Worm (Caenorhabditis elegans): ENCODE measurements around the gene txdc-12.2.

The txdc-12.2 gene

ce11 chrX:2045603-2046002 is 28.6 kb upstream of the txdc-12.2 start:
- TF ChIP-seq ces-1 (GFP tag; optimal IDR thresholded peaks at IDR 0.05) (peak; percentile 84), elt-3 (tag; optimal IDR thresholded peaks at IDR 0.05) (no peak)

DNA sequence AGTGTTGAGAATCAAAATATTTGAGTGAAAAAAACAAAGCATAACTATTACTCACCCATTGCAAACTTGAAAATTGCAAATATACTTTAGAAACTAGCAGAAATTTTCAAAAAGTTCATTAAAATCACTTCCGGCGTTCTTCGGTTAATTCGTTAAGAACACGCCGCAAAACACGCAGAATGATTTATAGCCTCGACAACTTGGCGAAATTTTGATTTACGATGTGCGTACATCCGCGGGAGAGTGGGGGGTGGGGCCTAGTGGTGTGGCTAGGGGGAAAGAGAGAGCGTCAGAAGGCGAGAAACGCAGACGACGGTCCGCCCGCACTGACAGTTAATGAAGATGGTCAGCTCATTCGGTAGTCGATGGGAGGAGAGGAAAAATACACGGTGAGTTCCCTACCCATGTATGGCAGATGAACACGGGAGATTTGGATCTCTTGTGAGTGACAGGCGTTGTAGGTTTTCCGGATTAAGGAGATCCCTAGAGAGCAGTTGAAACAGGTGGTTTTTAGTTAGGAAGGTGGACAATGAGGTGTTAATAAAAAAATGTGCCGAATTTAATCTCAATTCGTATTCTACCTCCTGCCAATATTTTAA is 28.0 kb upstream of the txdc-12.2 start, which contains the start of gene igcm-4:
Gene igcm-4, minus strand, starts transcription at position 237 of the 599 bp plus-strand sequence.
- TF ChIP-seq lin-32 (GFP tag; optimal IDR thresholded peaks at IDR 0.05) = peak; percentile 20
- TF ChIP-seq nhr-76 (tag; optimal IDR thresholded peaks at IDR 0.05) = no peak
- TF ChIP-seq mab-5 (tag; optimal IDR thresholded peaks at IDR 0.05) = peak; percentile 82
- no peak for TF ChIP-seq drap-1 (GFP tag; optimal IDR thresholded peaks at IDR 0.05)
- peak; percentile 54 for TF ChIP-seq cnd-1 (tag; optimal IDR thresholded peaks at IDR 0.05)
- peak; percentile 99 for TF ChIP-seq unc-62 (GFP tag; optimal IDR thresholded peaks at IDR 0.05)
- TF ChIP-seq hlh-1 (tag; optimal IDR thresholded peaks at IDR 0.05) = peak; percentile 1
- TF ChIP-seq ces-1 (GFP tag; optimal IDR thresholded peaks at IDR 0.05) = peak; percentile 12
- TF ChIP-seq sptf-1 (tag; optimal IDR thresholded peaks at IDR 0.05) = peak; percentile 39
- no peak for TF ChIP-seq flh-1 (GFP tag; optimal IDR thresholded peaks at IDR 0.05)
- TF ChIP-seq mls-2 (tag; optimal IDR thresholded peaks at IDR 0.05) = peak; percentile 37
- peak; percentile 81 for TF ChIP-seq nhr-2 (tag; optimal IDR thresholded peaks at IDR 0.05)
- peak; percentile 11 for TF ChIP-seq lin-13 (tag; optimal IDR thresholded peaks at IDR 0.05)
- peak; percentile 37 for TF ChIP-seq ham-2 (GFP tag; optimal IDR thresholded peaks at IDR 0.05)

DNA sequence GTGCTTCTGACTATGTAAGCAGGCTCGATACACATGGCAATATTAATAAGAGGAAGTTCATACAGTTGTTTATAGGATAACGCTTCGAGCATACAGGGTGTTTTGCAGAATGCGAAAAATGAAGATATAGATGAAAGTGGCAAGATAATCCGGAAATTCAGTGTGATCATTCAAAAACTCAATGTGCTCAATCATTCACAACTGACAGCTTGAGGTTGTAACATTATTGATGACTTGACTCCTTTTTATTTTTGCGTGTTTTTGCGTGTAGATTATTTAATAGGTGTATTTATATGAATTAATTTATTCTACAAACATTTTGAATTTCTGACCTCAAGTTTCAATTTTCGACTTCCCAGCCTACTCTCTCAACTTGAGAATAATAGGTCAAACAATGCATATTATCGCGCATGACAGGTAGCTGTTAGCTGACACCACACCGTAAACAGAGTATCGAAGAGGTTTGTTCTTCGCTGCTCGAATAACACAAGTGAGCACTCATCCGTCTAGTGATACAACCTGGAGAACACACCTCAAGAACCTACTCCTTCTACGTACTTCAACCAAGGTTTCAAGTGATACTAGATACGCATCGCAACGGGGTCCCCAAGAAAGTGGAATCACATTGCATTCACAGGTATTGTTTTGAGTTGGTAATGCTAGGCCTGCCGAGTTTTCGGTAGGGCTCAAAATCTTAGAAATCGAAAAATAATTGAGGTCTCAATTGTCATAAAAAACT is 26.9 kb upstream of the txdc-12.2 start:
- TF ChIP-seq blmp-1 (tag; optimal IDR thresholded peaks at IDR 0.05) (no peak), nhr-2 (tag; optimal IDR thresholded peaks at IDR 0.05) (peak; percentile 48), ham-2 (GFP tag; optimal IDR thresholded peaks at IDR 0.05) (no peak), unc-62 (GFP tag; optimal IDR thresholded peaks at IDR 0.05) (peak; percentile 68), pha-4 (tag; optimal IDR thresholded peaks at IDR 0.05) (peak; percentile 78), nhr-28 (tag; optimal IDR thresholded peaks at IDR 0.05) (no peak)

DNA sequence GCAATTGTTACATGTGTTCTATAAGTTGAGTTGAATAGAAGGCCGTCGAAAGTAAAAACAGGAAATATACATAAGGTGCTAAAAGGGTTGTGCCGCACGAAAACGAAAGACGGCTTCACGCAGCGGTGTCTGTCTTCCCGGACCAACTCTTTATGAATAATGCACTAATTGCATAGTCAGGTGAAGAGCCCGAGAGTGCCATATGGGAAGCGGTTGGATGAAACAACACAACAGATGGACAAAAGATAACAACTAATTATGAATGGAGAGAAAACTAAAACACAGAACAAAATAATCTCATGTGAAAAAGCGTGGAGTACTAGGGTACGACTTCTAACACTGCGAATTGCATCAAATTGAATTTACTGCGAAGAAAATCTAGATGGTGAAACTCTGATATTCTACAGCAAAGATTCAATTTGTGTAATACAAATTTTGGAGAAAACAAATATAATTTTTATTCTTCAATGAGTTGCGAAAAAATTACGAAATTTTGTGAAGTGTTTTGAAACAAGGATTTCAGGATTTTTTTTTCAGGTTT is 25.3 kb upstream of the txdc-12.2 start:
- TF ChIP-seq ham-2 (GFP tag; optimal IDR thresholded peaks at IDR 0.05) (no peak), nhr-12 (tag; optimal IDR thresholded peaks at IDR 0.05) (no peak), flh-1 (GFP tag; optimal IDR thresholded peaks at IDR 0.05) (no peak), tbx-8 (GFP tag; optimal IDR thresholded peaks at IDR 0.05) (no peak), drap-1 (GFP tag; optimal IDR thresholded peaks at IDR 0.05) (no peak), bed-3 (GFP tag; optimal IDR thresholded peaks at IDR 0.05) (no peak), nhr-2 (tag; optimal IDR thresholded peaks at IDR 0.05) (no peak), cnd-1 (tag; optimal IDR thresholded peaks at IDR 0.05) (peak; percentile 76), ceh-83 (GFP tag; optimal IDR thresholded peaks at IDR 0.05) (no peak), zip-8 (tag; optimal IDR thresholded peaks at IDR 0.05) (no peak), hlh-1 (tag; optimal IDR thresholded peaks at IDR 0.05) (no peak), mab-5 (tag; optimal IDR thresholded peaks at IDR 0.05) (no peak), ceh-43 (GFP tag; optimal IDR thresholded peaks at IDR 0.05) (no peak), unc-120 (tag; optimal IDR thresholded peaks at IDR 0.05; ENCODE audit: poor library complexity, severe bottlenecking) (no peak), lin-13 (tag; optimal IDR thresholded peaks at IDR 0.05) (no peak), nhr-28 (tag; optimal IDR thresholded peaks at IDR 0.05) (no peak), ztf-11 (tag; optimal IDR thresholded peaks at IDR 0.05) (no peak), unc-62 (GFP tag; optimal IDR thresholded peaks at IDR 0.05) (no peak), elt-3 (tag; optimal IDR thresholded peaks at IDR 0.05) (no peak), unc-39 (tag; optimal IDR thresholded peaks at IDR 0.05) (no peak), elt-1 (tag; optimal IDR thresholded peaks at IDR 0.05; ENCODE audit: borderline replicate concordance, insufficient read depth) (no peak), snpc-4 (tag; optimal IDR thresholded peaks at IDR 0.05) (no peak), mep-1 (tag; optimal IDR thresholded peaks at IDR 0.05) (peak; percentile 11), nhr-76 (tag; optimal IDR thresholded peaks at IDR 0.05) (no peak), sptf-1 (tag; optimal IDR thresholded peaks at IDR 0.05) (no peak), ces-1 (GFP tag; optimal IDR thresholded peaks at IDR 0.05) (peak; percentile 88), pha-4 (tag; optimal IDR thresholded peaks at IDR 0.05) (no peak), mls-2 (tag; optimal IDR thresholded peaks at IDR 0.05) (no peak), lin-32 (GFP tag; optimal IDR thresholded peaks at IDR 0.05) (peak; percentile 90), blmp-1 (tag; optimal IDR thresholded peaks at IDR 0.05) (no peak), sem-2 (GFP tag; optimal IDR thresholded peaks at IDR 0.05) (no peak), lsy-2 (tag; optimal IDR thresholded peaks at IDR 0.05) (no peak)

All from whole organism, mixed stage, embryonic.